Worm (Caenorhabditis elegans) whole organism, young adult: ENCODE measurements around the gene srx-18.

Experiments
- F23B12.7 ChIP-seq: sonication (generic microtip); optimal IDR thresholded peaks from 2 replicates; lab custom pipeline; 2017; ENCODE audit warnings: missing genetic modification characterization, mild to moderate bottlenecking, missing compliant biosample characterization, antibody characterized with exemption, moderate library complexity; ENCODE audit not compliant: insufficient read depth
- F57A8.1 ChIP-seq: fragments of 200-800 bp; sonication (Bioruptor generic); optimal IDR thresholded peaks from 2 replicates; lab custom pipeline; 2018; ENCODE audit warnings: mild to moderate bottlenecking, missing genetic modification characterization, moderate library complexity, missing compliant biosample characterization
- ama-1 ChIP-seq, 3 experiments: fragments of 150-350 bp in 1 of 3; sonication (generic microtip) in 2 of 3; optimal IDR thresholded peaks; 2 replicates each; lab custom pipeline; 2014 to 2018; ENCODE audit warnings: missing biosample characterization in 2 of 3, missing genetic modification characterization in 2 of 3, missing genetic modification reagents in 2 of 3
- efl-1 ChIP-seq: fragments of 150-350 bp; optimal IDR thresholded peaks from 2 replicates; lab custom pipeline; 2014; ENCODE audit warnings: missing biosample characterization, missing genetic modification reagents, missing genetic modification characterization
- hlh-12 ChIP-seq: sonication (generic microtip); optimal IDR thresholded peaks from 2 replicates; lab custom pipeline; 2016; ENCODE audit warnings: missing genetic modification characterization, missing compliant biosample characterization
- lin-35 ChIP-seq, 3 experiments: fragments of 150-350 bp in 2 of 3; sonication (generic microtip) in 1 of 3; optimal IDR thresholded peaks; 2 replicates each; lab custom pipeline; 2014 to 2018; ENCODE audit warnings: missing biosample characterization in 3 of 3, missing genetic modification characterization in 3 of 3, missing genetic modification reagents in 3 of 3
- nhr-90 ChIP-seq: sonication (generic microtip); optimal IDR thresholded peaks from 2 replicates; lab custom pipeline; 2016; ENCODE audit warnings: missing genotype, mild to moderate bottlenecking, missing genetic modification characterization, missing compliant biosample characterization
- pha-4 ChIP-seq: fragments of 150-350 bp; sonication (generic microtip); optimal IDR thresholded peaks from 2 replicates; lab custom pipeline; 2014; ENCODE audit warnings: missing biosample characterization, missing genetic modification reagents, missing genetic modification characterization
- tlf-1 ChIP-seq: fragments of 200-800 bp; sonication (Bioruptor generic); optimal IDR thresholded peaks from 2 replicates; lab custom pipeline; 2018; ENCODE audit warnings: mild to moderate bottlenecking, missing genetic modification characterization, missing compliant biosample characterization
- ztf-26 ChIP-seq: sonication (generic microtip); optimal IDR thresholded peaks from 2 replicates; lab custom pipeline; 2017; ENCODE audit warnings: missing genetic modification characterization, missing compliant biosample characterization

DNA sequence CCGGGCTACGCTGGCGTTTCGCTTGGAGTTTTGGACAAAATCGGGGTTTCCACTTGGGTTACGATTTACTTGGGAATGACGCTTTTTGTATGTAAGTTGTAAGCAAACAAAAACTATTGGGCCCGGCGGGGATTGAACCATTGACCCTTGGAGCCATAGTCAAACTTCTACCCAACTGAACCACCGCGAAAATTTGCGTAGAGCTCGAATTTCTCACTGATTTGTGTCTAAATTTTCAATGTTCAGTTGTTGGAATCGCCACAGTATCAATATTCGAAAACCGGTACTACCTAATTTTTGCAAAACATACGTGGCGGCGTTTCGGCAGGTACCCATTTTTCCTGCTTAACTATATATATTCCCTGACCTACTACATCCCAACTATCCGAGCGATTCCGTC, 30.9 kb downstream of the srx-18 start:
- TF ChIP-seq ama-1 (optimal IDR thresholded peaks at IDR 0.05; lab: Kevin White, UChicago) (no peak), ama-1 (GFP tag; optimal IDR thresholded peaks at IDR 0.05; lab: Kevin White, UChicago) (no peak), efl-1 (GFP tag; lab: Kevin White, UChicago) (no peak), nhr-90 (tag; lab: Kevin White, UChicago) (no peak), ztf-26 (tag; lab: Kevin White, UChicago) (no peak), tlf-1 (no peak), hlh-12 (no peak), pha-4 (tag; lab: Kevin White, UChicago) (no peak), F57A8.1 (GFP tag; lab: Kevin White, UChicago) (no peak), lin-35 (GFP tag; optimal IDR thresholded peaks at IDR 0.05; lab: Kevin White, UChicago) (no peak), F23B12.7 (tag; lab: Kevin White, UChicago) (no peak)
